Fruit fly (Drosophila melanogaster) whole organism, wandering third instar larva: ENCODE measurements around the gene Srg1.

Experiments
- CG32264 ChIP-seq: fragments of 200-800 bp; sonication (Bioruptor generic); optimal IDR thresholded peaks from 2 replicates; lab custom pipeline; 2016; ENCODE audit warnings: missing biosample characterization, missing genetic modification characterization
- CG9705 ChIP-seq: fragments of 200-800 bp; sonication (Bioruptor generic); optimal IDR thresholded peaks from 2 replicates; lab custom pipeline; 2018; ENCODE audit warnings: missing biosample characterization, mild to moderate bottlenecking, missing genetic modification characterization
- Dfd ChIP-seq: fragments of >200 bp; optimal IDR thresholded peaks from 2 replicates; lab custom pipeline; 2017; ENCODE audit warnings: missing biosample characterization, missing genetic modification characterization
- Dif ChIP-seq: fragments of 200-275, 200-300 bp; sonication (Bioruptor generic); optimal IDR thresholded peaks from 2 replicates; lab custom pipeline; 2018; ENCODE audit warnings: missing biosample characterization, missing genetic modification characterization; ENCODE audit not compliant: partially characterized antibody
- GATAd ChIP-seq: sonication (Bioruptor generic); optimal IDR thresholded peaks from 2 replicates; lab custom pipeline; 2016; ENCODE audit warnings: missing biosample characterization, missing genetic modification characterization
- Hnf4 ChIP-seq: fragments of 200-800 bp; sonication (Bioruptor generic); optimal IDR thresholded peaks from 2 replicates; lab custom pipeline; 2016; ENCODE audit warnings: missing biosample characterization, mild to moderate bottlenecking, missing genetic modification characterization
- Hr78 ChIP-seq: fragments of >200 bp; optimal IDR thresholded peaks from 2 replicates; lab custom pipeline; 2017; ENCODE audit warnings: missing biosample characterization, missing genetic modification characterization
- Hr83 ChIP-seq: fragments of 200-300 bp; sonication (Bioruptor generic); optimal IDR thresholded peaks from 2 replicates; lab custom pipeline; 2016; ENCODE audit warnings: missing biosample characterization, mild to moderate bottlenecking, missing genetic modification characterization, moderate library complexity; ENCODE audit not compliant: poor library complexity, severe bottlenecking
- Mio ChIP-seq: sonication (Bioruptor generic); optimal IDR thresholded peaks from 2 replicates; lab custom pipeline; 2016; ENCODE audit warnings: missing biosample characterization, missing genetic modification characterization
- Myc ChIP-seq: fragments of >200 bp; optimal IDR thresholded peaks from 2 replicates; lab custom pipeline; 2017
- OdsH ChIP-seq: fragments of 200-800 bp; sonication (Bioruptor generic); optimal IDR thresholded peaks from 2 replicates; lab custom pipeline; 2016; ENCODE audit warnings: missing biosample characterization, mild to moderate bottlenecking, missing genetic modification characterization
- Rel ChIP-seq, 2 experiments: fragments of 200-800 bp; sonication (Bioruptor generic) in 1 of 2; optimal IDR thresholded peaks; 2 replicates in 1 of 2; 3 replicates in 1 of 2; lab custom pipeline; 2016 to 2019; ENCODE audit warnings: mild to moderate bottlenecking in 2 of 2, missing biosample characterization in 2 of 2, missing genetic modification characterization in 2 of 2, moderate library complexity in 1 of 2
- Sp1 ChIP-seq: fragments of 200-800 bp; sonication (Bioruptor generic); optimal IDR thresholded peaks from 3 replicates; lab custom pipeline; 2019; ENCODE audit warnings: missing biosample characterization, mild to moderate bottlenecking, missing genetic modification characterization, moderate library complexity
- Vsx2 ChIP-seq: fragments of 200-300, 225-300 bp; sonication (Bioruptor generic); optimal IDR thresholded peaks from 2 replicates; lab custom pipeline; 2018; ENCODE audit warnings: missing biosample characterization, missing genetic modification characterization; ENCODE audit not compliant: partially characterized antibody
- dl ChIP-seq, 2 experiments: fragments of 175-275, 200-275 bp in 1 of 2; fragments of 200-275 bp in 1 of 2; sonication (Bioruptor generic); optimal IDR thresholded peaks; lab custom pipeline; 2018; ENCODE audit warnings: mild to moderate bottlenecking in 2 of 2, missing biosample characterization in 2 of 2, missing genetic modification characterization in 2 of 2, moderate library complexity in 2 of 2; ENCODE audit not compliant: partially characterized antibody in 2 of 2, insufficient read depth in 1 of 2
- dmrt93B ChIP-seq: fragments of 200-800 bp; sonication (Bioruptor generic); optimal IDR thresholded peaks from 2 replicates; lab custom pipeline; 2018; ENCODE audit warnings: missing biosample characterization, mild to moderate bottlenecking, missing genetic modification characterization
- dsf ChIP-seq: sonication (Bioruptor generic); optimal IDR thresholded peaks from 2 replicates; lab custom pipeline; 2016; ENCODE audit warnings: missing biosample characterization, missing genetic modification characterization, borderline replicate concordance
- ey ChIP-seq: fragments of 200-800 bp; sonication (Bioruptor generic); optimal IDR thresholded peaks from 2 replicates; lab custom pipeline; 2016; ENCODE audit warnings: missing biosample characterization, missing genetic modification characterization
- foxo ChIP-seq, 2 experiments: fragments of 200-800 bp; sonication (Bioruptor generic); optimal IDR thresholded peaks; 2 replicates in 1 of 2; 3 replicates in 1 of 2; lab custom pipeline; 2016 to 2017; ENCODE audit warnings: missing biosample characterization in 2 of 2, missing genetic modification characterization in 2 of 2
- fru ChIP-seq: fragments of 200-800 bp; sonication (Bioruptor generic); optimal IDR thresholded peaks from 3 replicates; lab custom pipeline; 2016; ENCODE audit warnings: missing biosample characterization, mild to moderate bottlenecking, missing genetic modification characterization
- h ChIP-seq: fragments of 200-800 bp; sonication (Bioruptor generic); optimal IDR thresholded peaks from 3 replicates; lab custom pipeline; 2016; ENCODE audit warnings: missing biosample characterization, mild to moderate bottlenecking, missing genetic modification characterization
- jim ChIP-seq: fragments of 175-275, 200-325 bp; sonication (Bioruptor generic); optimal IDR thresholded peaks from 2 replicates; lab custom pipeline; 2016; ENCODE audit warnings: missing biosample characterization, mild to moderate bottlenecking, missing genetic modification characterization
- pan ChIP-seq: fragments of >200 bp; optimal IDR thresholded peaks from 2 replicates; lab custom pipeline; 2017
- rgr ChIP-seq: fragments of 200-800 bp; sonication (Bioruptor generic); optimal IDR thresholded peaks from 3 replicates; lab custom pipeline; 2016; ENCODE audit warnings: missing biosample characterization, mild to moderate bottlenecking, missing genetic modification characterization
- sv ChIP-seq: fragments of 200-800 bp; sonication (Bioruptor generic); optimal IDR thresholded peaks from 3 replicates; lab custom pipeline; 2016; ENCODE audit warnings: missing biosample characterization, missing genetic modification characterization
- tai ChIP-seq: sonication (Bioruptor generic); optimal IDR thresholded peaks from 2 replicates; lab custom pipeline; 2016; ENCODE audit warnings: missing biosample characterization, missing genetic modification characterization
- usp ChIP-seq: fragments of >200 bp; optimal IDR thresholded peaks from 2 replicates; lab custom pipeline; 2017; ENCODE audit warnings: missing biosample characterization, missing genetic modification characterization
- woc ChIP-seq: sonication (Bioruptor generic); optimal IDR thresholded peaks from 2 replicates; lab custom pipeline; 2016; ENCODE audit warnings: missing biosample characterization, mild to moderate bottlenecking, missing genetic modification characterization

Srg1 gene

dm6 chr3R:24875939-24876842 lies 11.7 kb upstream of the Srg1 start, which contains the start of gene CG3744 (continued):
- no peak for TF ChIP-seq CG32264 (GFP tag; lab: Kevin White, UChicago)
- TF ChIP-seq Hr78 (GFP tag; lab: Kevin White, UChicago) = no peak
- no peak for TF ChIP-seq tai (GFP tag; lab: Kevin White, UChicago)

dm6 chr3R:24870389-24871048 lies 6.0 kb upstream of the Srg1 start, which contains the start of gene CycB3:
TSS of gene CycB3 (minus strand) at chr3R:24870816.
- TF ChIP-seq GATAd (GFP tag; lab: Kevin White, UChicago) = no peak
- no peak for TF ChIP-seq woc (GFP tag; lab: Kevin White, UChicago)
- TF ChIP-seq h (GFP tag; lab: Kevin White, UChicago) = no peak
- peak; percentile 33 for TF ChIP-seq rgr (GFP tag; lab: Kevin White, UChicago)
- no peak for TF ChIP-seq Dif (GFP tag; lab: Kevin White, UChicago)
- peak; percentile 43 for TF ChIP-seq CG9705 (GFP tag; lab: Kevin White, UChicago)
- no peak for TF ChIP-seq CG32264 (GFP tag; lab: Kevin White, UChicago)
- TF ChIP-seq Hr78 (GFP tag; lab: Kevin White, UChicago) = no peak
- TF ChIP-seq OdsH (GFP tag; lab: Kevin White, UChicago) = no peak
- no peak for TF ChIP-seq dsf
- no peak for TF ChIP-seq Rel (GFP tag; optimal IDR thresholded peaks at IDR 0.05; lab: Kevin White, UChicago)
- TF ChIP-seq Rel (tag; optimal IDR thresholded peaks at IDR 0.05; lab: Kevin White, UChicago) = peak; percentile 50
- TF ChIP-seq Sp1 (GFP tag; lab: Kevin White, UChicago) = peak; percentile 21
- no peak for TF ChIP-seq dl (GFP tag; optimal IDR thresholded peaks at IDR 0.05; lab: Kevin White, UChicago; ENCODE audit: insufficient read depth in 1 of 2, partially characterized antibody in 2 of 2)
- TF ChIP-seq ey (GFP tag; lab: Kevin White, UChicago) = peak; percentile 17
- peak; percentile 58 for TF ChIP-seq Myc (lab: Kevin White, UChicago)
- peak; percentile 28 for TF ChIP-seq Vsx2 (GFP tag; lab: Kevin White, UChicago)

- TF ChIP-seq dsf (no peak), rgr (GFP tag; lab: Kevin White, UChicago) (no peak), Hnf4 (no peak), usp (GFP tag; lab: Kevin White, UChicago) (no peak), Hr83 (GFP tag; lab: Kevin White, UChicago) (no peak), foxo (GFP tag; optimal IDR thresholded peaks at IDR 0.05; lab: Kevin White, UChicago) (no peak), fru (GFP tag; lab: Kevin White, UChicago) (no peak), dl (GFP tag; optimal IDR thresholded peaks at IDR 0.05; lab: Kevin White, UChicago; ENCODE audit: insufficient read depth in 1 of 2, partially characterized antibody in 2 of 2) (no peak), Sp1 (GFP tag; lab: Kevin White, UChicago) (no peak), jim (no peak), Myc (lab: Kevin White, UChicago) (no peak), pan (no peak), Hr78 (GFP tag; lab: Kevin White, UChicago) (no peak), dmrt93B (GFP tag; lab: Kevin White, UChicago) (no peak), Vsx2 (GFP tag; lab: Kevin White, UChicago) (no peak), h (GFP tag; lab: Kevin White, UChicago) (no peak), Dif (GFP tag; lab: Kevin White, UChicago) (no peak), CG32264 (GFP tag; lab: Kevin White, UChicago) (no peak), sv (no peak)
Measured at dm6 chr3R:24867956-24868355, 3.4 kb upstream of the Srg1 start.

- TF ChIP-seq fru (GFP tag; lab: Kevin White, UChicago) (no peak), ey (GFP tag; lab: Kevin White, UChicago) (no peak), GATAd (GFP tag; lab: Kevin White, UChicago) (no peak), Mio (GFP tag; lab: Kevin White, UChicago) (no peak), h (GFP tag; lab: Kevin White, UChicago) (no peak), tai (GFP tag; lab: Kevin White, UChicago) (no peak), Sp1 (GFP tag; lab: Kevin White, UChicago) (no peak), Dfd (GFP tag; lab: Kevin White, UChicago) (no peak), rgr (GFP tag; lab: Kevin White, UChicago) (no peak)
Measured at dm6 chr3R:24866976-24867375, 2.4 kb upstream of the Srg1 start.
